Worm (Caenorhabditis elegans): ENCODE measurements around the gene hid-1.

The hid-1 gene

DNA sequence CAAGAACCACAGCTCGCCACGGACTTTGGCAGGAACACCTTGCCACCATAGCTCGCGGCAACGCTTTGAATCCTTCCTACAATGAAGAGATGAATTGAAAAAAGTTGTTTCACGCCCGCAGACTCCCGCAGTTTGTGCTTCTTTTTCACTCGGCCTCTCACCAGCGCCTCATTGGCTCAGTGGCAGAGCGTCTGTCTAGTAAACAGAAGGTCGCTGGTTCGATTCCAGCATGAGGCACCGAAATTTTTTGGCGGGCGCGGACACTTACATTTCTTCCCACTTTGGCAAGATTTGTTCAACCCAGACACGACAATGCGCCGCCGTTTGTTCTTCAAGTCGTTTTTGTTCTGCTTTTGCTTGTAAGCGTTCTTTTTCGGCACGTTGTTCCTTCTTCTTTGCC, 39.0 kb downstream of the hid-1 start (continued):
- TF ChIP-seq nhr-77 (tag; optimal IDR thresholded peaks at IDR 0.05) = no peak
- TF ChIP-seq nhr-102 (tag; optimal IDR thresholded peaks at IDR 0.05) = peak; percentile 37
- TF ChIP-seq dve-1 (tag; optimal IDR thresholded peaks at IDR 0.05; ENCODE audit: insufficient read depth) = no peak
- peak; percentile 8 for TF ChIP-seq unc-130 (GFP tag; optimal IDR thresholded peaks at IDR 0.05)
- TF ChIP-seq dmd-9 (GFP tag; IDR thresholded peaks at IDR 0.05) = peak; percentile 79
- TF ChIP-seq lin-1 (GFP tag; IDR thresholded peaks at IDR 0.05) = peak; percentile 76
- 0 out of 2 replicates have a peak, but pooled peaks have one; percentile 51 for TF ChIP-seq F44E2.7 (GFP tag; IDR thresholded peaks at IDR 0.05)
- TF ChIP-seq nhr-6 (tag; optimal IDR thresholded peaks at IDR 0.05) = no peak
- no peak for TF ChIP-seq zip-2 (tag; optimal IDR thresholded peaks at IDR 0.05)
- TF ChIP-seq nhr-25 (tag; optimal IDR thresholded peaks at IDR 0.05; ENCODE audit: borderline replicate concordance, insufficient read depth) = no peak
- TF ChIP-seq hlh-30 (tag; optimal IDR thresholded peaks at IDR 0.05; ENCODE audit: insufficient read depth) = peak; percentile 12
- TF ChIP-seq jun-1 (tag; optimal IDR thresholded peaks at IDR 0.05) = no peak
- peak; percentile 89 for TF ChIP-seq vab-7 (GFP tag; IDR thresholded peaks at IDR 0.05)
- TF ChIP-seq F26F4.8 (GFP tag; conservative IDR thresholded peaks at IDR 0.05) = 0 out of 2 replicates have a peak, but pooled peaks have one; percentile 47
- TF ChIP-seq dmd-6 (GFP tag; IDR thresholded peaks at IDR 0.05) = peak; percentile 63
- no peak for TF ChIP-seq ama-1 (optimal IDR thresholded peaks at IDR 0.05)
- TF ChIP-seq saeg-2 (GFP tag; IDR thresholded peaks at IDR 0.05) = 0 out of 2 replicates have a peak, but pooled peaks have one; percentile 53
- TF ChIP-seq lin-15B (tag; optimal IDR thresholded peaks at IDR 0.05) = no peak
- TF ChIP-seq fkh-10 (GFP tag; optimal IDR thresholded peaks at IDR 0.05) = peak; percentile 4
- no peak for TF ChIP-seq daf-8 (GFP tag; IDR thresholded peaks at IDR 0.05)
- peak in 1 of 2 experiments; percentile 46 for TF ChIP-seq lsy-2 (tag; optimal IDR thresholded peaks at IDR 0.05)
- TF ChIP-seq madf-9 (GFP tag; conservative IDR thresholded peaks at IDR 0.05) = peak; percentile 57; the same call in 1 of the 2 replicates
- peak; percentile 34 for TF ChIP-seq spr-1 (tag; optimal IDR thresholded peaks at IDR 0.05)
- TF ChIP-seq lin-13 (GFP tag; optimal IDR thresholded peaks at IDR 0.05) = no peak
- TF ChIP-seq aha-1 (tag) = no peak
- TF ChIP-seq mdl-1 (tag; optimal IDR thresholded peaks at IDR 0.05) = no peak
- TF ChIP-seq T26A8.4 (GFP tag; IDR thresholded peaks at IDR 0.05) = peak; percentile 61
- TF ChIP-seq daf-16 (GFP tag; optimal IDR thresholded peaks at IDR 0.05) = peak in 1 of 2 experiments; percentile 75
- TF ChIP-seq daf-16 (tag; optimal IDR thresholded peaks at IDR 0.05) = peak; percentile 66
- TF ChIP-seq nhr-76 (tag; optimal IDR thresholded peaks at IDR 0.05) = no peak
- 0 out of 2 replicates have a peak, but pooled peaks have one; percentile 48 for TF ChIP-seq nhr-42 (GFP tag; IDR thresholded peaks at IDR 0.05)
- TF ChIP-seq ceh-44 (GFP tag; IDR thresholded peaks at IDR 0.05) = peak; percentile 57
- TF ChIP-seq zfp-2 (tag; optimal IDR thresholded peaks at IDR 0.05) = peak; percentile 2
- TF ChIP-seq nhr-10 (tag; optimal IDR thresholded peaks at IDR 0.05) = no peak
- peak; percentile 23 for TF ChIP-seq nhr-111 (GFP tag; optimal IDR thresholded peaks at IDR 0.05)
- TF ChIP-seq hmg-1.1 (GFP tag; IDR thresholded peaks at IDR 0.05) = peak; percentile 78
- no peak for TF ChIP-seq snpc-4 (tag; optimal IDR thresholded peaks at IDR 0.05)
- TF ChIP-seq madf-5 (GFP tag; IDR thresholded peaks at IDR 0.05) = 0 out of 4 replicates have a peak, but pooled peaks of 1 of the 2 experiments have one; percentile 62
- no peak for TF ChIP-seq dpl-1 (GFP tag; optimal IDR thresholded peaks at IDR 0.05)
- peak; percentile 63; the same call in 1 of the 2 replicates for TF ChIP-seq zfp-3 (GFP tag; conservative IDR thresholded peaks at IDR 0.05)
- TF ChIP-seq hlh-11 (tag; optimal IDR thresholded peaks at IDR 0.05) = peak; percentile 38
- no peak for TF ChIP-seq attf-4 (tag; optimal IDR thresholded peaks at IDR 0.05)
- no peak for TF ChIP-seq aly-2 (tag; optimal IDR thresholded peaks at IDR 0.05)
- peak; percentile 28 for TF ChIP-seq Y48G9A.11 (GFP tag; IDR thresholded peaks at IDR 0.05)
- TF ChIP-seq Y105C5A.15 (GFP tag; IDR thresholded peaks at IDR 0.05) = no peak
- peak; percentile 67 for TF ChIP-seq arid-1 (GFP tag; conservative IDR thresholded peaks at IDR 0.05)
- peak; percentile 33 for TF ChIP-seq F49E8.2 (tag; optimal IDR thresholded peaks at IDR 0.05; ENCODE audit: borderline replicate concordance)
- TF ChIP-seq lin-29 (GFP tag; IDR thresholded peaks at IDR 0.05) = no peak
- TF ChIP-seq daf-12 (tag; optimal IDR thresholded peaks at IDR 0.05) = no peak
- TF ChIP-seq nhr-28 (tag; optimal IDR thresholded peaks at IDR 0.05) = no peak
- TF ChIP-seq ztf-7 (tag; optimal IDR thresholded peaks at IDR 0.05) = no peak
- TF ChIP-seq ceh-62 (tag; optimal IDR thresholded peaks at IDR 0.05) = no peak
